Fruit fly (Drosophila melanogaster) whole organism, embryonic: ENCODE results near the gene CG11892.

Source experiments
- Atf6 ChIP-seq: fragments of 200-800 bp; sonication (Bioruptor generic); IDR thresholded peaks from 2 replicates; pipeline ENCODE4 v1.3.6; 2022; ENCODE audit warnings: missing biosample characterization, missing genetic modification characterization
- CG17359 ChIP-seq: fragments of 200-800 bp; sonication (Bioruptor generic); optimal IDR thresholded peaks from 3 replicates; lab custom pipeline; 2018; ENCODE audit warnings: missing biosample characterization, mild to moderate bottlenecking, missing genetic modification characterization, moderate library complexity
- crp ChIP-seq, 2 experiments: fragments of 200-800 bp; sonication (Bioruptor generic); optimal IDR thresholded peaks; 2 replicates in 1 of 2; 3 replicates in 1 of 2; lab custom pipeline; 2017; ENCODE audit warnings: missing biosample characterization in 2 of 2, missing genetic modification characterization in 2 of 2, mild to moderate bottlenecking in 1 of 2, moderate library complexity in 1 of 2
- phol ChIP-seq: fragments of 200-800 bp; sonication (Bioruptor generic); optimal IDR thresholded peaks from 3 replicates; lab custom pipeline; 2018; ENCODE audit warnings: missing biosample characterization, mild to moderate bottlenecking, missing genetic modification characterization, moderate library complexity
- pnt ChIP-seq: fragments of 200-800 bp; sonication (Bioruptor generic); optimal IDR thresholded peaks from 3 replicates; lab custom pipeline; 2016; ENCODE audit warnings: missing biosample characterization, missing genetic modification characterization
- sqz ChIP-seq: fragments of 200-800 bp; sonication (Bioruptor generic); optimal IDR thresholded peaks from 3 replicates; lab custom pipeline; 2018; ENCODE audit warnings: missing biosample characterization, mild to moderate bottlenecking, missing genetic modification characterization

DNA sequence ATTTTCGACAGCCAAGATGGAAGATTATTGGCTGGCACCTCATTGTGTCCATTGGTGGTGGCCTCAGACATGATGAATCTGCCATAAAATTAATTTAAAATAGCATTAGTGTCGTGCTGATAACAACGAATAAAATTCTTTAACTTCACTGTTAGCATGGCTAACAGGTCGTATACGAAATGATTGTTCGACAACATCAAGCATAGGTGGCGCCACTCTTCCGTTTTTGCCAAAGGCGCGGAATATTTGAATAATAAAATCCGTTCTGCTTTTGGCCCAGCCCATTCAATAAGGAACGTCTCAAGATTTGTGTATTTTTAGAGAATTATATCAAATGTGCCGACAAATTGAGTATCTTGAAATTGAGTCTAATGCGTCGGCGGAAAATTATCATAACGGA lies 31.2 kb downstream of the CG11892 start:
- no peak for TF ChIP-seq CG17359 (tag; lab: Kevin White, UChicago)
- no peak for TF ChIP-seq sqz (GFP tag; lab: Kevin White, UChicago)
- TF ChIP-seq pnt (GFP tag; lab: Kevin White, UChicago), result no peak
- TF ChIP-seq Atf6, result no peak
- no peak for TF ChIP-seq phol (tag; lab: Kevin White, UChicago)
- no peak for TF ChIP-seq crp (GFP tag; optimal IDR thresholded peaks at IDR 0.05; lab: Kevin White, UChicago)
